Fruit fly (Drosophila melanogaster): ENCODE results near the gene shd.

DNA sequence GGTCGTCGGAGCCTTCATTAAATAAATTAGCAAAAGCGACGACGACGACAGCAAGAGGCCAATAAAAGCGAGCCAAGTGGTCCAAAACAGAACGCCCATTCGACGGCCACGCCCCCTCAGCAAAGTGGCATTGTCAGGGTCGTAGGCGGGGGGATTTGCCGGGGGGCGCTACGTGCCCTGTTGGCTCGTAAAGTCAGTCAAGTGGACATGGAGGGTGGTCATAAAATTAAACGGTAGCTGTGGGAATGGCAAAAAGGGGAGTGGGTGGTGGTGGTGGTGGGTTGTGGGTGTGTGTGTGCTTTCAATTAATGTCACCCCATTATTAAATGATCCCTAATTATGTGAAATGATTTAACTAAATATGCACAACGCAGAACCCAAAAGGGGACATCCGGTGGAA lies 23.3 kb upstream of the shd start:
- TF ChIP-seq CG34367 (tag; optimal IDR thresholded peaks at IDR 0.05): no peak
- no peak for TF ChIP-seq CG32121 (GFP tag; IDR thresholded peaks at IDR 0.05)
- TF ChIP-seq CG8301 (tag; optimal IDR thresholded peaks at IDR 0.05): no peak
- no peak for TF ChIP-seq CG17806 (tag; optimal IDR thresholded peaks at IDR 0.05)
- TF ChIP-seq fd96Ca (GFP tag; IDR thresholded peaks at IDR 0.05): no peak
- no peak for TF ChIP-seq CG12605 (GFP tag; IDR thresholded peaks at IDR 0.05)
- TF ChIP-seq CG15710 (tag; optimal IDR thresholded peaks at IDR 0.05): no peak
- no peak for TF ChIP-seq CG14655 (GFP tag; optimal IDR thresholded peaks at IDR 0.05)
